Worm (Caenorhabditis elegans) whole organism, young adult: ENCODE data around the gene flp-23.

Experiments
- B0035.1 ChIP-seq: sonication (generic microtip); optimal IDR thresholded peaks from 2 replicates; lab custom pipeline; 2016; ENCODE audit warnings: missing genetic modification characterization, mild to moderate bottlenecking, missing compliant biosample characterization, missing genotype, missing genetic modification reagents
- F33H1.4 ChIP-seq: fragments of 200-800 bp; sonication (Bioruptor generic); IDR thresholded peaks from 2 replicates; pipeline ENCODE4 v1.3.6; 2022; ENCODE audit warnings: missing genetic modification reagents, missing genetic modification characterization, missing compliant biosample characterization
- F37B4.10 ChIP-seq: fragments of 200-800 bp; sonication (Bioruptor generic); IDR thresholded peaks from 2 replicates; pipeline ENCODE4 v1.3.6; 2022; ENCODE audit warnings: missing genetic modification characterization, missing compliant biosample characterization
- F39B2.1 ChIP-seq: fragments of 200-800 bp; sonication (Bioruptor generic); IDR thresholded peaks from 2 replicates; pipeline ENCODE4 v1.3.6; 2022; ENCODE audit warnings: missing genetic modification reagents, missing genetic modification characterization, missing compliant biosample characterization
- F49E8.2 ChIP-seq: sonication (generic microtip); optimal IDR thresholded peaks from 3 replicates; lab custom pipeline; 2017; ENCODE audit warnings: missing genetic modification characterization, mild to moderate bottlenecking, missing compliant biosample characterization, antibody characterized with exemption, moderate library complexity; ENCODE audit not compliant: insufficient read depth
- F52B5.7 ChIP-seq: sonication (generic microtip); optimal IDR thresholded peaks from 2 replicates; lab custom pipeline; 2016; ENCODE audit warnings: mild to moderate bottlenecking, missing genetic modification characterization, missing compliant biosample characterization
- F55B11.4 ChIP-seq: sonication (generic microtip); optimal IDR thresholded peaks from 2 replicates; lab custom pipeline; 2016; ENCODE audit warnings: missing compliant biosample characterization, missing genetic modification characterization, borderline replicate concordance; ENCODE audit not compliant: insufficient read depth
- K11D2.4 ChIP-seq: fragments of 200-800 bp; sonication (Bioruptor generic); IDR thresholded peaks from 2 replicates; pipeline ENCODE4 v1.3.6; 2022; ENCODE audit warnings: missing genetic modification reagents, missing genetic modification characterization, missing compliant biosample characterization
- K12H6.12 ChIP-seq: fragments of 200-800 bp; sonication (Bioruptor generic); optimal IDR thresholded peaks from 2 replicates; lab custom pipeline; 2018; ENCODE audit warnings: mild to moderate bottlenecking, missing genetic modification characterization, missing compliant biosample characterization
- T26A5.8 ChIP-seq: sonication (generic microtip); optimal IDR thresholded peaks from 2 replicates; lab custom pipeline; 2016; ENCODE audit warnings: missing genetic modification characterization, missing compliant biosample characterization
- Y56A3A.18 ChIP-seq: fragments of 200-800 bp; sonication (Bioruptor generic); IDR thresholded peaks from 2 replicates; pipeline ENCODE4 v1.3.6; 2022; ENCODE audit warnings: missing genetic modification reagents, missing genetic modification characterization, missing compliant biosample characterization
- Y79H2A.3 ChIP-seq: fragments of 200-800 bp; sonication (Bioruptor generic); conservative IDR thresholded peaks from 2 replicates; pipeline ENCODE4 v1.3.6; 2022; ENCODE audit warnings: missing genetic modification reagents, missing genetic modification characterization, missing compliant biosample characterization
- aptf-2 ChIP-seq: fragments of 200-800 bp; sonication (Bioruptor generic); conservative IDR thresholded peaks from 2 replicates; pipeline ENCODE4 v1.3.6; 2022; ENCODE audit warnings: missing genetic modification reagents, missing genetic modification characterization, missing compliant biosample characterization
- athp-1 ChIP-seq: sonication (generic microtip); optimal IDR thresholded peaks from 2 replicates; lab custom pipeline; 2017; ENCODE audit warnings: mild to moderate bottlenecking, missing genetic modification characterization, missing compliant biosample characterization
- attf-5 ChIP-seq: fragments of 200-800 bp; sonication (Bioruptor generic); optimal IDR thresholded peaks from 2 replicates; lab custom pipeline; 2018; ENCODE audit warnings: mild to moderate bottlenecking, missing genetic modification characterization, missing compliant biosample characterization
- attf-6 ChIP-seq: fragments of 200-800 bp; sonication (Bioruptor generic); IDR thresholded peaks from 2 replicates; pipeline ENCODE4 v1.3.6; 2022; ENCODE audit warnings: missing genetic modification reagents, missing genetic modification characterization, missing compliant biosample characterization
- bed-2 ChIP-seq: fragments of 200-800 bp; sonication (Bioruptor generic); IDR thresholded peaks from 2 replicates; pipeline ENCODE4 v1.3.6; 2022; ENCODE audit warnings: missing genetic modification reagents, missing genetic modification characterization, missing compliant biosample characterization
- ccch-3 ChIP-seq: fragments of 200-800 bp; sonication (Bioruptor generic); optimal IDR thresholded peaks from 2 replicates; lab custom pipeline; 2018; ENCODE audit warnings: mild to moderate bottlenecking, missing genetic modification characterization, missing compliant biosample characterization
- ceh-79 ChIP-seq: sonication (generic microtip); optimal IDR thresholded peaks from 2 replicates; lab custom pipeline; 2017; ENCODE audit warnings: mild to moderate bottlenecking, missing genetic modification characterization, missing compliant biosample characterization
- die-1 ChIP-seq: sonication (generic microtip); optimal IDR thresholded peaks from 2 replicates; lab custom pipeline; 2016; ENCODE audit warnings: missing genotype, mild to moderate bottlenecking, missing genetic modification characterization, missing compliant biosample characterization
- egl-18 ChIP-seq: fragments of 200-800 bp; sonication (Bioruptor generic); IDR thresholded peaks from 2 replicates; pipeline ENCODE4 v1.3.6; 2022; ENCODE audit warnings: missing genetic modification reagents, missing genetic modification characterization, missing compliant biosample characterization
- egl-44 ChIP-seq: fragments of 200-800 bp; sonication (Bioruptor generic); IDR thresholded peaks from 2 replicates; pipeline ENCODE4 v1.3.6; 2022; ENCODE audit warnings: missing genetic modification reagents, missing genetic modification characterization, missing compliant biosample characterization
- ekl-4 ChIP-seq: fragments of 200-800 bp; sonication (Bioruptor generic); IDR thresholded peaks from 2 replicates; pipeline ENCODE4 v1.3.6; 2022; ENCODE audit warnings: missing genetic modification reagents, missing genetic modification characterization, missing compliant biosample characterization
- ets-4 ChIP-seq: fragments of 200-800 bp; sonication (Bioruptor generic); optimal IDR thresholded peaks from 2 replicates; lab custom pipeline; 2018; ENCODE audit warnings: mild to moderate bottlenecking, missing genetic modification characterization, missing compliant biosample characterization
- hmg-1.2 ChIP-seq: fragments of 200-800 bp; sonication (Bioruptor generic); IDR thresholded peaks from 2 replicates; pipeline ENCODE4 v1.3.6; 2022; ENCODE audit warnings: missing genetic modification reagents, missing genetic modification characterization, missing compliant biosample characterization
- hrde-1 ChIP-seq: sonication (generic microtip); optimal IDR thresholded peaks from 2 replicates; lab custom pipeline; 2016; ENCODE audit warnings: missing genetic modification characterization, mild to moderate bottlenecking, missing compliant biosample characterization, moderate library complexity, missing genotype, missing genetic modification reagents, borderline replicate concordance
- lin-54 ChIP-seq: fragments of 200-800 bp; sonication (Bioruptor generic); optimal IDR thresholded peaks from 2 replicates; lab custom pipeline; 2018; ENCODE audit warnings: mild to moderate bottlenecking, missing genetic modification characterization, missing compliant biosample characterization
- lsl-1 ChIP-seq: fragments of 200-800 bp; sonication (Bioruptor generic); optimal IDR thresholded peaks from 2 replicates; lab custom pipeline; 2018; ENCODE audit warnings: mild to moderate bottlenecking, missing genetic modification characterization, moderate library complexity, missing compliant biosample characterization
- lsy-27 ChIP-seq: sonication (generic microtip); optimal IDR thresholded peaks from 2 replicates; lab custom pipeline; 2017; ENCODE audit warnings: missing genetic modification characterization, mild to moderate bottlenecking, missing compliant biosample characterization, antibody characterized with exemption, missing genotype, borderline replicate concordance; ENCODE audit not compliant: insufficient read depth
- mcd-1 ChIP-seq: fragments of 200-800 bp; sonication (Bioruptor generic); IDR thresholded peaks from 2 replicates; pipeline ENCODE4 v1.3.6; 2022; ENCODE audit warnings: missing genetic modification reagents, missing genetic modification characterization, missing compliant biosample characterization
- mxl-1 ChIP-seq: sonication (generic microtip); optimal IDR thresholded peaks from 2 replicates; lab custom pipeline; 2016; ENCODE audit warnings: missing genetic modification characterization, missing compliant biosample characterization
- nfyb-1 ChIP-seq: fragments of 200-800 bp; sonication (Bioruptor generic); IDR thresholded peaks from 2 replicates; pipeline ENCODE4 v1.3.6; 2022; ENCODE audit warnings: missing genetic modification reagents, missing genetic modification characterization, missing compliant biosample characterization
- nhr-120 ChIP-seq: fragments of 200-800 bp; sonication (Bioruptor generic); IDR thresholded peaks from 2 replicates; pipeline ENCODE4 v1.3.6; 2022; ENCODE audit warnings: missing genetic modification characterization, missing compliant biosample characterization
- nhr-179 ChIP-seq: sonication (generic microtip); optimal IDR thresholded peaks from 2 replicates; lab custom pipeline; 2016; ENCODE audit warnings: mild to moderate bottlenecking, missing genetic modification characterization, missing compliant biosample characterization
- pbrm-1 ChIP-seq: fragments of 200-800 bp; sonication (Bioruptor generic); IDR thresholded peaks from 2 replicates; pipeline ENCODE4 v1.3.6; 2022; ENCODE audit warnings: missing genetic modification reagents, missing genetic modification characterization, missing compliant biosample characterization
- pha-4 ChIP-seq: fragments of 150-350 bp; sonication (generic microtip); optimal IDR thresholded peaks from 2 replicates; lab custom pipeline; 2014; ENCODE audit warnings: missing biosample characterization, missing genetic modification reagents, missing genetic modification characterization
- rcor-1 ChIP-seq: fragments of 200-800 bp; sonication (Bioruptor generic); IDR thresholded peaks from 2 replicates; pipeline ENCODE4 v1.3.6; 2022; ENCODE audit warnings: missing genetic modification reagents, missing genetic modification characterization, missing compliant biosample characterization
- rec-8 ChIP-seq, 2 experiments: sonication (generic microtip); optimal IDR thresholded peaks; 2 replicates each; lab custom pipeline; 2016; ENCODE audit warnings: mild to moderate bottlenecking in 2 of 2, missing genetic modification characterization in 2 of 2, missing genetic modification reagents in 2 of 2, missing genotype in 2 of 2, missing biosample characterization in 1 of 2, missing compliant biosample characterization in 1 of 2, moderate library complexity in 1 of 2
- snpc-1.3 ChIP-seq: sonication (generic microtip); optimal IDR thresholded peaks from 2 replicates; lab custom pipeline; 2017; ENCODE audit warnings: missing genetic modification characterization, mild to moderate bottlenecking, missing compliant biosample characterization, antibody characterized with exemption, moderate library complexity, missing genotype, missing genetic modification reagents; ENCODE audit not compliant: insufficient read depth
- snpc-3.4 ChIP-seq: sonication (generic microtip); optimal IDR thresholded peaks from 2 replicates; lab custom pipeline; 2017; ENCODE audit warnings: missing genetic modification characterization, mild to moderate bottlenecking, missing compliant biosample characterization, antibody characterized with exemption, moderate library complexity, missing genotype, missing genetic modification reagents
- sptf-2 ChIP-seq: fragments of 200-800 bp; sonication (Bioruptor generic); optimal IDR thresholded peaks from 2 replicates; lab custom pipeline; 2018; ENCODE audit warnings: mild to moderate bottlenecking, missing genetic modification characterization, missing compliant biosample characterization
- unc-130 ChIP-seq: sonication (generic microtip); optimal IDR thresholded peaks from 2 replicates; lab custom pipeline; 2016; ENCODE audit warnings: missing genetic modification reagents, missing genetic modification characterization, missing compliant biosample characterization
- unc-62 ChIP-seq: fragments of 150-350 bp; optimal IDR thresholded peaks from 2 replicates; lab custom pipeline; 2014; ENCODE audit warnings: missing biosample characterization, missing genetic modification reagents, missing genetic modification characterization
- xnd-1 ChIP-seq: sonication (generic microtip); optimal IDR thresholded peaks from 2 replicates; lab custom pipeline; 2016; ENCODE audit warnings: missing genotype, missing genetic modification reagents, missing genetic modification characterization, missing compliant biosample characterization
- ztf-22 ChIP-seq: fragments of 200-800 bp; sonication (Bioruptor generic); optimal IDR thresholded peaks from 2 replicates; lab custom pipeline; 2018; ENCODE audit warnings: mild to moderate bottlenecking, missing genetic modification characterization, moderate library complexity, missing compliant biosample characterization

Gene flp-23

DNA sequence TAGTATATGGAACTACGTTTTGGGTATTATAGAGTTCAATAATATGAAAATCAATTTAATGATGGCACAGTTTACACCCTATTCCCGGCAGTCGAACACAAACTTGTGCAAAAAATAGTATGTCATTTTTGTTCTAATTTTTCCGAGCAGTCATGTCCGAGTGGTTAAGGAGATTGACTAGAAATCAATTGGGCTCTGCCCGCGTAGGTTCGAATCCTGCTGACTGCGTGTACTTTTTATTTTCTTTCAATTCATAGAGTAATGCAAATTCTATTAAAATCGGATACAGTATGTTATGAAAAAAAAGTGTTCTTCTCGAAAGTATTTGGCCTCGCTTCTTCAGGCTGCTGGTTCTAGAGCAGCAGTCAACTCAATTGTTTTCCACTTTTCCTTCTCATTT, 4.5 kb upstream of the flp-23 start (continued):
- no peak for TF ChIP-seq ets-4
- peak; percentile 34 for TF ChIP-seq athp-1
- TF ChIP-seq xnd-1 (tag; lab: Kevin White, UChicago) = no peak
- TF ChIP-seq T26A5.8 (tag; lab: Kevin White, UChicago) = peak; percentile 13
- TF ChIP-seq B0035.1 (tag; lab: Kevin White, UChicago) = no peak
- TF ChIP-seq unc-62 (GFP tag; lab: Kevin White, UChicago) = no peak
- peak; percentile 56 for TF ChIP-seq hmg-1.2 (GFP tag; lab: Robert Waterston, UW)
- no peak for TF ChIP-seq rcor-1 (GFP tag; lab: Robert Waterston, UW)
- no peak for TF ChIP-seq mxl-1 (tag; lab: Kevin White, UChicago)
- no peak for TF ChIP-seq lsy-27 (tag; lab: Kevin White, UChicago)
- TF ChIP-seq pha-4 (tag; lab: Kevin White, UChicago) = no peak
- no peak for TF ChIP-seq unc-130 (GFP tag; lab: Kevin White, UChicago)
- TF ChIP-seq F52B5.7 (tag; lab: Kevin White, UChicago) = no peak
- TF ChIP-seq nfyb-1 (GFP tag; lab: Robert Waterston, UW) = no peak
- TF ChIP-seq ccch-3 = no peak
- TF ChIP-seq F33H1.4 (GFP tag; lab: Robert Waterston, UW) = peak; percentile 21; the same call in 1 of the 2 replicates
- no peak for TF ChIP-seq nhr-179
- TF ChIP-seq Y79H2A.3 (GFP tag; lab: Robert Waterston, UW) = no peak
- peak; percentile 49 for TF ChIP-seq lsl-1 (GFP tag; lab: Kevin White, UChicago)
- no peak for TF ChIP-seq aptf-2
- TF ChIP-seq Y56A3A.18 (GFP tag; lab: Robert Waterston, UW) = peak; percentile 49; the same call in 1 of the 2 replicates
- TF ChIP-seq lin-54 (GFP tag; lab: Kevin White, UChicago) = no peak
- TF ChIP-seq ekl-4 = peak; percentile 54; the same call in 1 of the 2 replicates
- no peak for TF ChIP-seq ztf-22
- no peak for TF ChIP-seq sptf-2 (GFP tag; lab: Kevin White, UChicago)
- peak; percentile 71 for TF ChIP-seq snpc-3.4 (tag; lab: Kevin White, UChicago)
- peak; percentile 39 for TF ChIP-seq snpc-1.3 (tag; lab: Kevin White, UChicago)
- TF ChIP-seq nhr-120 (GFP tag; lab: Robert Waterston, UW) = no peak
- TF ChIP-seq hrde-1 (tag; lab: Kevin White, UChicago) = no peak
- peak; percentile 46; the same call in 1 of the 2 replicates for TF ChIP-seq pbrm-1 (GFP tag; lab: Robert Waterston, UW)
- peak; percentile 80 for TF ChIP-seq die-1 (tag; lab: Kevin White, UChicago)
- no peak for TF ChIP-seq attf-6
- TF ChIP-seq F49E8.2 (tag; lab: Kevin White, UChicago) = peak; percentile 16
- no peak for TF ChIP-seq egl-18 (GFP tag; lab: Robert Waterston, UW)
- no peak for TF ChIP-seq bed-2 (GFP tag; lab: Robert Waterston, UW)
- TF ChIP-seq K11D2.4 = no peak
- TF ChIP-seq attf-5 (GFP tag; lab: Kevin White, UChicago) = no peak

DNA sequence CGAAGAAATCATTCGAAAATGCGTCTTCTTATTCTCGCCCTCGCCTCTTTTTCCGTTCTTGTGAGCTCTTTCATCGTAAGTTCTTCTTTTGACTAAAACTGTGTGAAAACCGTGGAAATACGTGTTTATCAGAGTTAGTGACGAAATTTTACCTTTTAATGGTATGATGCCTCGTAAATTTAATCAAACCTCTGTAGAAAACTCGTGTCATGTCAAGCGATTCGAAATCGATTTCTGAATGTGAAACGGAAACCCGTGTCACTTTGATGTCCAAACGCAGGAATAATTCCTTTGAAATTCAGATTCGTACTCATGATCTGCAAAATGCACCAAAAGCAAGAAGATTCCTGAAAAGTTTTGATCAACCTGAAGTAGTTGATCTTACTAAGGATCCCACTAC, 2.0 kb upstream of the flp-23 start, which contains the start of gene F22B7.3:
F22B7.3 (plus strand) TSS at position 301 of the 400 bp plus-strand sequence.
- TF ChIP-seq F55B11.4 (tag; lab: Kevin White, UChicago) (no peak), rec-8 (tag; optimal IDR thresholded peaks at IDR 0.05; lab: Kevin White, UChicago) (no peak), egl-44 (GFP tag; lab: Robert Waterston, UW) (no peak), lsy-27 (tag; lab: Kevin White, UChicago) (no peak), mcd-1 (GFP tag; lab: Robert Waterston, UW) (no peak), ceh-79 (no peak), F39B2.1 (GFP tag; lab: Robert Waterston, UW) (no peak), ekl-4 (no peak), F37B4.10 (GFP tag; lab: Robert Waterston, UW) (no peak), attf-5 (GFP tag; lab: Kevin White, UChicago) (no peak), ztf-22 (no peak), K12H6.12 (tag; lab: Kevin White, UChicago) (no peak), F52B5.7 (tag; lab: Kevin White, UChicago) (no peak), hrde-1 (tag; lab: Kevin White, UChicago) (no peak)
